Worm (Caenorhabditis elegans): Measurements from ENCODE around the gene F57G12.2.
A peak's percentile ranks its signal among the peaks of the same experiment; 100 is the strongest.

DNA sequence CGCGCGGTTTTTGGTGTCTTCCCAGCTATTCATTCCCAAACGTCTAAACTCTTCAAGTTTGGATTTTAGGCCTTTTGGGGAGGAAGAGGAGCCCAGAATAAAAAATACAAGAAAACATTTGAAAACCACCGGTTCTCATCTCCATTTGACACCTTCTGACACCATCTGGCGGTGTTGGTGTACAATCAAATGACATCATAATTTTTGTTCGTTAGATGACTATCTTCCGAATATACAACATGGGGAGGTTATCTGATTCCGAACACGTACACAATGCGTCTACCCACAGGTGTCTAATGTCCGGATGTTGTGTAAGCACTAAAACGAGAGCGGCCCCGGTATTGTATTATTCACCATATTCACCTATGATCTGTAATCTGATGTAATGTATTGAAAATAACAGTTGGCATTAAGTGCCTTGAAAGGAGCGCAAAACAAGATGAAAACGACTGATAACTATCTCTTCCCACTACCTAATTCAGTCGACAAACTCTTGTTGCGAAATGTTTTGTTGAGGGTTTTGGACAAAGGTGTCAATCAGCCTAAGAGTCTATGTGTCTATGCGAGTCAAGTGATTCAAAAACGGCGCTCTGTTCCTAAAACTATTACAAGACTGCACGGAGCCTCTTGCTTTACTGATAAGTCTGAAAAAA is 12.8 kb upstream of the F57G12.2 start:
- TF ChIP-seq lin-39 (tag; optimal IDR thresholded peaks at IDR 0.05) (no peak), ama-1 (optimal IDR thresholded peaks at IDR 0.05) (no peak), nhr-77 (tag; optimal IDR thresholded peaks at IDR 0.05) (no peak), R02D3.7 (tag; optimal IDR thresholded peaks at IDR 0.05) (no peak), ztf-11 (tag; optimal IDR thresholded peaks at IDR 0.05) (no peak), jun-1 (tag; optimal IDR thresholded peaks at IDR 0.05) (peak; percentile 46), sea-2 (GFP tag; optimal IDR thresholded peaks at IDR 0.05) (no peak), ceh-28 (tag; optimal IDR thresholded peaks at IDR 0.05) (no peak), nhr-28 (tag; optimal IDR thresholded peaks at IDR 0.05) (no peak)

Data from whole organism, L3 larva.